Fruit fly (Drosophila melanogaster): Measurements from ENCODE around the gene Gbs-76A.

DNA sequence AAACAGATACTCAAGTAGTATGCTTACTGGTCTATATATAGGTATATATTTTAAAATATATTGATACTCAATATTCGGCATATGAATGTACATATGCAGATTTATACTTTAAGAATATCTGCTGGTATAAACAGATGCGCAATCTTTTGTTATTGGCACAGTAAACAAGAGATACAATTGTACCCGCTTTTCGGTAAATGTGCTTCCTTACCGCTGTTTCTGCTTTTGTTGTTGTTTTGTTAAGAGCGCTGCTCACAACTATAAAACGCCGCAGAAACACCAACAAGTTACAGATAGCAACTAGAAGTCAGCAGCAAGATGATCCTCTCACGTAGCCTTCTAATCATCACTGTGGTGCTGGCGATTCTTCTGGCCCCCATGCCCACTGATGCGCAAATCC, 26.8 kb downstream of the Gbs-76A start, which contains the start of gene CG45081:
- TF ChIP-seq CG9948 (tag; optimal IDR thresholded peaks at IDR 0.05) (no peak), D1 (tag; optimal IDR thresholded peaks at IDR 0.05) (no peak), CG4496 (GFP tag; IDR thresholded peaks at IDR 0.05) (no peak), CG12605 (GFP tag; IDR thresholded peaks at IDR 0.05) (no peak), Ets98B (GFP tag; IDR thresholded peaks at IDR 0.05) (no peak), Pif1A (GFP tag; optimal IDR thresholded peaks at IDR 0.05) (no peak), CG34367 (tag; optimal IDR thresholded peaks at IDR 0.05) (no peak)

All from whole organism, pupa.